Worm (Caenorhabditis elegans): ENCODE results near the gene D2096.6.

The D2096.6 gene

ce11 chrIV:8318799-8319198 lies 50.2 kb downstream of the D2096.6 start:
- no peak for TF ChIP-seq nhr-237 (tag; optimal IDR thresholded peaks at IDR 0.05)
- TF ChIP-seq nhr-6 (tag; optimal IDR thresholded peaks at IDR 0.05) = no peak
- TF ChIP-seq dmd-8 (GFP tag; IDR thresholded peaks at IDR 0.05) = no peak
- TF ChIP-seq Y75B8A.6 (GFP tag; IDR thresholded peaks at IDR 0.05) = no peak
- TF ChIP-seq T20F7.1 (GFP tag; optimal IDR thresholded peaks at IDR 0.05) = no peak
- TF ChIP-seq Y105C5A.15 (GFP tag; IDR thresholded peaks at IDR 0.05) = no peak
- no peak for TF ChIP-seq sdz-12 (GFP tag; optimal IDR thresholded peaks at IDR 0.05)
- TF ChIP-seq nhr-10 (tag; optimal IDR thresholded peaks at IDR 0.05) = no peak
- TF ChIP-seq vab-7 (GFP tag; IDR thresholded peaks at IDR 0.05) = no peak
- TF ChIP-seq hlh-30 (tag; optimal IDR thresholded peaks at IDR 0.05; ENCODE audit: insufficient read depth) = no peak
- no peak for TF ChIP-seq mep-1 (tag; optimal IDR thresholded peaks at IDR 0.05)
- no peak for TF ChIP-seq nhr-41 (GFP tag; IDR thresholded peaks at IDR 0.05)

Data from whole organism, L4 larva.